Fruit fly (Drosophila melanogaster) whole organism, larva: ENCODE results near the gene CG33664.
"Not testable (repeated sequence)": the region's sequence is repeated elsewhere in the genome, so short reads cannot be mapped to it uniquely, and the experiment has no call there.

Source experiments
- noc ChIP-seq: fragments of 200-800 bp; sonication (Bioruptor generic); optimal IDR thresholded peaks from 3 replicates; lab custom pipeline; 2019; ENCODE audit warnings: missing biosample characterization, mild to moderate bottlenecking, missing genetic modification characterization, moderate library complexity

The CG33664 gene

DNA sequence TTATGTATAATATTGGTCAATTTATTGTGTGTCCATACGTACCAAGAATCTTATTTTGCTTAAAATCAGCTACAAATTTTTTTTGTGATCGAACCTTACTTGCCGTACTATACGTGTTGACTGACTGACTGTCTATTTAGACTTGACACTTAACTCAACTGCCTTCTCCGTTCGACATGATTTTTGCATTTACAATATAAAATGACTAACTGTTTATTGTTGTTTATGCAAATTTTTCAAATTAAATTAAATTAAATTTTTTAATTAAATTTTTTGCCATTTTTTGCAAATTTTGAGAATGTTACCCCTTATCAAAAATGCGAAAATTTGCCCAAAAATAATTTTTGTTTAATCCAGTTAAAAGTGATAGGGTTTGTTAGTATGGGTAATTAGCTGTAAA is 16.0 kb downstream of the CG33664 start, which contains the start of gene CG33669:
TSS of gene CG33669 (minus strand) at position 101 of the 400 bp plus-strand sequence.
- not testable (repeated sequence) for TF ChIP-seq noc (tag; lab: Kevin White, UChicago)

DNA sequence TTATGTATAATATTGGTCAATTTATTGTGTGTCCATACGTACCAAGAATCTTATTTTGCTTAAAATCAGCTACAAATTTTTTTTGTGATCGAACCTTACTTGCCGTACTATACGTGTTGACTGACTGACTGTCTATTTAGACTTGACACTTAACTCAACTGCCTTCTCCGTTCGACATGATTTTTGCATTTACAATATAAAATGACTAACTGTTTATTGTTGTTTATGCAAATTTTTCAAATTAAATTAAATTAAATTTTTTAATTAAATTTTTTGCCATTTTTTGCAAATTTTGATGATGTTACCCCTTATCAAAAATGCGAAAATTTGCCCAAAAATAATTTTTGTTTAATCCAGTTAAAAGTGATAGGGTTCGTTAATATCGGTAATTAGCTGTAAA is 35.3 kb downstream of the CG33664 start, which contains the start of gene CG33668:
TSS of gene CG33668 (minus strand) at position 101 of the 400 bp plus-strand sequence.
- not testable (repeated sequence) for TF ChIP-seq noc (tag; lab: Kevin White, UChicago)
